Fruit fly (Drosophila melanogaster) whole organism, embryonic: ENCODE measurements around the gene Non3.
A peak's percentile ranks its signal among the peaks of the same experiment; 100 is the strongest.

Source experiments
- CG10274 ChIP-seq: fragments of 200-800 bp; sonication (Bioruptor generic); optimal IDR thresholded peaks from 3 replicates; lab custom pipeline; 2017; ENCODE audit warnings: missing biosample characterization, mild to moderate bottlenecking, missing genetic modification characterization
- CG10543 ChIP-seq: fragments of 200-800 bp; sonication (Bioruptor generic); optimal IDR thresholded peaks from 3 replicates; lab custom pipeline; 2017; ENCODE audit warnings: missing biosample characterization, mild to moderate bottlenecking, missing genetic modification characterization, moderate library complexity
- CG11247 ChIP-seq: fragments of 200-800 bp; sonication (Bioruptor generic); IDR thresholded peaks from 2 replicates; pipeline ENCODE4 v1.3.6; 2022; ENCODE audit warnings: missing biosample characterization, missing genetic modification characterization
- CG15269 ChIP-seq: fragments of 200-800 bp; sonication (Bioruptor generic); optimal IDR thresholded peaks from 2 replicates; lab custom pipeline; 2018; ENCODE audit warnings: missing biosample characterization, mild to moderate bottlenecking, missing genetic modification characterization, moderate library complexity
- CG1602 ChIP-seq: fragments of 200-800 bp; sonication (Bioruptor generic); optimal IDR thresholded peaks from 3 replicates; lab custom pipeline; 2016; ENCODE audit warnings: missing biosample characterization, missing genetic modification characterization
- CG1603 ChIP-seq: fragments of 200-800 bp; sonication (Bioruptor generic); optimal IDR thresholded peaks from 2 replicates; lab custom pipeline; 2019; ENCODE audit warnings: missing biosample characterization, mild to moderate bottlenecking, missing genetic modification characterization, moderate library complexity
- CG16815 ChIP-seq: fragments of 200-800 bp; sonication (Bioruptor generic); optimal IDR thresholded peaks from 3 replicates; lab custom pipeline; 2017; ENCODE audit warnings: missing biosample characterization, mild to moderate bottlenecking, missing genetic modification characterization
- CG17328 ChIP-seq: fragments of 200-800 bp; sonication (Bioruptor generic); IDR thresholded peaks from 2 replicates; pipeline ENCODE4 v1.3.6; 2022; ENCODE audit warnings: missing biosample characterization, missing genetic modification characterization
- CG17802 ChIP-seq: fragments of 200-800 bp; sonication (Bioruptor generic); optimal IDR thresholded peaks from 2 replicates; lab custom pipeline; 2018; ENCODE audit warnings: missing biosample characterization, mild to moderate bottlenecking, missing genetic modification characterization, moderate library complexity
- CG17912 ChIP-seq: fragments of 200-800 bp; sonication (Bioruptor generic); optimal IDR thresholded peaks from 2 replicates; lab custom pipeline; 2018; ENCODE audit warnings: missing biosample characterization, mild to moderate bottlenecking, missing genetic modification characterization
- CG18764 ChIP-seq: fragments of 200-800 bp; sonication (Bioruptor generic); optimal IDR thresholded peaks from 3 replicates; lab custom pipeline; 2016; ENCODE audit warnings: missing biosample characterization, missing genetic modification characterization
- CG2116 ChIP-seq: fragments of 200-800 bp; sonication (Bioruptor generic); optimal IDR thresholded peaks from 3 replicates; lab custom pipeline; 2018; ENCODE audit warnings: missing biosample characterization, mild to moderate bottlenecking, missing genetic modification characterization
- CG2875 ChIP-seq: fragments of 200-800 bp; sonication (Bioruptor generic); optimal IDR thresholded peaks from 2 replicates; lab custom pipeline; 2017; ENCODE audit warnings: missing biosample characterization, mild to moderate bottlenecking, missing genetic modification characterization, missing genetic modification reagents
- CG30020 ChIP-seq: fragments of 200-800 bp; optimal IDR thresholded peaks from 2 replicates; lab custom pipeline; 2019; ENCODE audit warnings: missing biosample characterization, mild to moderate bottlenecking, missing genetic modification characterization, moderate library complexity
- CG32767 ChIP-seq: fragments of 200-800 bp; sonication (Bioruptor generic); IDR thresholded peaks from 2 replicates; pipeline ENCODE4 v1.3.6; 2022; ENCODE audit warnings: missing biosample characterization, missing genetic modification characterization
- CG6654 ChIP-seq: fragments of 200-800 bp; sonication (Bioruptor generic); optimal IDR thresholded peaks from 2 replicates; lab custom pipeline; 2017; ENCODE audit warnings: missing biosample characterization, mild to moderate bottlenecking, missing genetic modification characterization
- CG8478 ChIP-seq: fragments of >200 bp; optimal IDR thresholded peaks from 2 replicates; lab custom pipeline; 2018
- CG8765 ChIP-seq: fragments of 200-800 bp; sonication (Bioruptor generic); IDR thresholded peaks from 2 replicates; pipeline ENCODE4 v1.3.6; 2022; ENCODE audit warnings: missing biosample characterization, missing genetic modification characterization
- CG9876 ChIP-seq: fragments of 200-800 bp; sonication (Bioruptor generic); optimal IDR thresholded peaks from 2 replicates; lab custom pipeline; 2016; ENCODE audit warnings: missing biosample characterization, missing genetic modification characterization
- Dip2 ChIP-seq: fragments of 200-800 bp; sonication (Bioruptor generic); IDR thresholded peaks from 2 replicates; pipeline ENCODE4 v1.3.6; 2022; ENCODE audit warnings: missing biosample characterization, missing genetic modification characterization
- Hr39 ChIP-seq: fragments of >200 bp; optimal IDR thresholded peaks from 2 replicates; lab custom pipeline; 2017
- Jarid2 ChIP-seq: fragments of 200-800 bp; sonication (Bioruptor generic); optimal IDR thresholded peaks from 3 replicates; lab custom pipeline; 2017; ENCODE audit warnings: mild to moderate bottlenecking, missing biosample characterization, missing genetic modification reagents, missing genetic modification characterization
- Mrtf ChIP-seq: fragments of 200-800 bp; sonication (Bioruptor generic); IDR thresholded peaks from 3 replicates; pipeline ENCODE4 v1.3.6; 2022; ENCODE audit warnings: missing biosample characterization, missing genetic modification characterization
- Myb ChIP-seq: fragments of 200-800 bp; sonication (Bioruptor generic); optimal IDR thresholded peaks from 2 replicates; lab custom pipeline; 2016; ENCODE audit warnings: missing biosample characterization, missing genetic modification characterization
- Oli ChIP-seq: fragments of 200-800 bp; sonication (Bioruptor generic); optimal IDR thresholded peaks from 2 replicates; lab custom pipeline; 2018; ENCODE audit warnings: missing biosample characterization, mild to moderate bottlenecking, missing genetic modification characterization, moderate library complexity
- Six4 ChIP-seq: fragments of 200-800 bp; sonication (Bioruptor generic); optimal IDR thresholded peaks from 2 replicates; lab custom pipeline; 2016; ENCODE audit warnings: missing biosample characterization, missing genetic modification characterization
- Tbp ChIP-seq: fragments of >200 bp; optimal IDR thresholded peaks from 2 replicates; lab custom pipeline; 2018; ENCODE audit warnings: missing biosample characterization, missing genetic modification characterization
- amos ChIP-seq: fragments of 200-800 bp; sonication (Bioruptor generic); IDR thresholded peaks from 2 replicates; pipeline ENCODE4 v1.3.6; 2022; ENCODE audit warnings: missing biosample characterization, missing genetic modification characterization; ENCODE audit not compliant: partially characterized antibody
- ap ChIP-seq: fragments of 200-800 bp; sonication (Bioruptor generic); IDR thresholded peaks from 2 replicates; pipeline ENCODE4 v1.3.6; 2022; ENCODE audit warnings: missing biosample characterization, missing genetic modification characterization
- bowl ChIP-seq: fragments of 200-800 bp; sonication (Bioruptor generic); IDR thresholded peaks from 2 replicates; pipeline ENCODE4 v1.3.6; 2022; ENCODE audit warnings: missing biosample characterization, missing genetic modification characterization
- caup ChIP-seq: fragments of 200-800 bp; sonication (Bioruptor generic); optimal IDR thresholded peaks from 3 replicates; lab custom pipeline; 2017; ENCODE audit warnings: missing biosample characterization, mild to moderate bottlenecking, missing genetic modification characterization, moderate library complexity; ENCODE audit not compliant: severe bottlenecking
- chif ChIP-seq, 2 experiments: fragments of 200-800 bp; sonication (Bioruptor generic); optimal IDR thresholded peaks; 3 replicates each; lab custom pipeline; 2016; ENCODE audit warnings: missing biosample characterization in 2 of 2, missing genetic modification characterization in 2 of 2
- dmrt11E ChIP-seq: fragments of 200-800 bp; sonication (Bioruptor generic); optimal IDR thresholded peaks from 3 replicates; lab custom pipeline; 2018; ENCODE audit warnings: missing biosample characterization, mild to moderate bottlenecking, missing genetic modification characterization, moderate library complexity
- gsb-n ChIP-seq: fragments of 200-800 bp; sonication (Bioruptor generic); optimal IDR thresholded peaks from 3 replicates; lab custom pipeline; 2018; ENCODE audit warnings: missing biosample characterization, mild to moderate bottlenecking, missing genetic modification characterization
- gt ChIP-seq: fragments of 200-800 bp; sonication (Bioruptor generic); IDR thresholded peaks from 2 replicates; pipeline ENCODE4 v1.3.6; 2022; ENCODE audit warnings: missing biosample characterization, missing genetic modification characterization
- hth ChIP-seq: fragments of >200 bp; optimal IDR thresholded peaks from 2 replicates; lab custom pipeline; 2017; ENCODE audit warnings: inconsistent platforms
- kay ChIP-seq: fragments of 200-800 bp; sonication (Bioruptor generic); optimal IDR thresholded peaks from 2 replicates; lab custom pipeline; 2016; ENCODE audit warnings: missing biosample characterization, missing genetic modification characterization
- klu ChIP-seq: fragments of 200-800 bp; sonication (Bioruptor generic); IDR thresholded peaks from 2 replicates; pipeline ENCODE4 v1.3.6; 2022; ENCODE audit warnings: missing biosample characterization, missing genetic modification characterization
- nerfin-1 ChIP-seq: fragments of 200-800 bp; sonication (Bioruptor generic); optimal IDR thresholded peaks from 3 replicates; lab custom pipeline; 2019; ENCODE audit warnings: missing biosample characterization, mild to moderate bottlenecking, missing genetic modification characterization, moderate library complexity
- p53 ChIP-seq: fragments of 200-800 bp; sonication (Bioruptor generic); optimal IDR thresholded peaks from 2 replicates; lab custom pipeline; 2016; ENCODE audit warnings: missing biosample characterization, missing genetic modification characterization
- repo ChIP-seq: fragments of 200-800 bp; sonication (Bioruptor generic); optimal IDR thresholded peaks from 2 replicates; lab custom pipeline; 2016; ENCODE audit warnings: missing biosample characterization, missing genetic modification characterization
- sens ChIP-seq: fragments of 200-800 bp; sonication (Bioruptor generic); peaks from one replicate; lab custom pipeline; 2016; ENCODE audit warnings: missing biosample characterization, missing genetic modification characterization
- seq ChIP-seq: fragments of 200-800 bp; sonication (Bioruptor generic); IDR thresholded peaks from 2 replicates; pipeline ENCODE4 v1.3.6; 2022; ENCODE audit warnings: missing biosample characterization, missing genetic modification characterization
- slp2 ChIP-seq: fragments of 200-800 bp; sonication (Bioruptor generic); optimal IDR thresholded peaks from 2 replicates; lab custom pipeline; 2016; ENCODE audit warnings: missing biosample characterization, missing genetic modification characterization
- sqz ChIP-seq: fragments of 200-800 bp; sonication (Bioruptor generic); optimal IDR thresholded peaks from 3 replicates; lab custom pipeline; 2018; ENCODE audit warnings: missing biosample characterization, mild to moderate bottlenecking, missing genetic modification characterization
- stc ChIP-seq: fragments of 200-800 bp; sonication (Bioruptor generic); IDR thresholded peaks from 2 replicates; pipeline ENCODE4 v1.3.6; 2022; ENCODE audit warnings: missing biosample characterization, missing genetic modification characterization
- trem ChIP-seq: fragments of 200-800 bp; optimal IDR thresholded peaks from 3 replicates; lab custom pipeline; 2019; ENCODE audit warnings: missing biosample characterization, mild to moderate bottlenecking, missing genetic modification characterization, moderate library complexity
- vnd ChIP-seq: fragments of 200-800 bp; sonication (Bioruptor generic); IDR thresholded peaks from 3 replicates; pipeline ENCODE4 v1.3.6; 2022; ENCODE audit warnings: missing biosample characterization, missing genetic modification characterization; ENCODE audit not compliant: partially characterized antibody
- wdn ChIP-seq: fragments of 200-800 bp; sonication (Bioruptor generic); IDR thresholded peaks from 2 replicates; pipeline ENCODE4 v1.3.6; 2022; ENCODE audit warnings: missing biosample characterization, missing genetic modification characterization
- yki ChIP-seq: fragments of >200 bp; optimal IDR thresholded peaks from 3 replicates; lab custom pipeline; 2018
- z ChIP-seq: fragments of 200-800 bp; sonication (Bioruptor generic); IDR thresholded peaks from 3 replicates; pipeline ENCODE4 v1.3.6; 2022; ENCODE audit warnings: missing biosample characterization, missing genetic modification characterization
- zf30C ChIP-seq: fragments of 200-800 bp; sonication (Bioruptor generic); optimal IDR thresholded peaks from 3 replicates; lab custom pipeline; 2018; ENCODE audit warnings: missing biosample characterization, mild to moderate bottlenecking, missing genetic modification characterization

Gene Non3

DNA sequence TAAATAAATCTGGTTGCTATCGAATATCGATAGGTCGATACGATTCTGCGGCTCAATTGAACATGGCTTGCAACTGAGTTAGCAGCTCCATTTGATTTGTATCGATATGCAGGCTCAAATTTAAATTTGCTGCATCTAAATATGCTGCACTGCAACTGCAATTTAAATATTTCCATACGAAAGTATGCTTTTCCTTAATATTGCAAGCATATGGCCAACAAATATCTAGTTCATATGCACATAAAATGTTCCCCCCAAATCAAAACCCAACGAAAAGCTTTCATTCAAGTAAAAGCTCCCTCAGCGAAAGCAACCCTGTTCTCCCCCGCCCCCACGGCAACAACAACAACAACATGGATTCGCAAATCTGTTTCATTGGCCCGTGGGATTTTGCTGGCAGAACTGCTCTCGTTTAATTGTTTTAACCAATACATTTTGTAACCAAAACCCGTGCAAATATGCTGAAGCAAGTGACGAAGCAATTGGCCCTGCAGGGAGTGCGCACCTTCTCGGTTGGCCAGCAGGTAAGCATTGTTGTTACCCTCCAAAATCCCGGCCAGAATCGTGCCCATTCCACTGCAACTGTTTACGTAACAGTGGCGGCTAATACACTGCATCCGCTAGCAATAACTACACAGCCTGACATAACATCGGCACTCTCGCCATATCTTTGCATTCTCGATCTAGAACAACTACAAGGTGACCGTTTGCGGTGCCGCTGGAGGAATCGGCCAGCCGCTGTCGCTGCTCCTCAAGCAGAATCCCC lies 2.7 kb downstream of the Non3 start, which contains the start of the genes CG7168 and Mdh2 (continued):
- TF ChIP-seq stc (GFP tag; lab: Robert Waterston, UW): no peak
- no peak for TF ChIP-seq CG16815 (GFP tag; lab: Kevin White, UChicago)
- no peak for TF ChIP-seq Jarid2
- no peak for TF ChIP-seq Six4 (GFP tag; lab: Kevin White, UChicago)
- TF ChIP-seq Myb (GFP tag; lab: Kevin White, UChicago): peak; percentile 53
- no peak for TF ChIP-seq CG10543 (GFP tag; lab: Kevin White, UChicago)
- peak; percentile 71 for TF ChIP-seq sens (GFP tag; lab: Kevin White, UChicago)
- TF ChIP-seq repo (GFP tag; lab: Kevin White, UChicago): no peak
- TF ChIP-seq CG17912 (GFP tag; lab: Kevin White, UChicago): no peak
- TF ChIP-seq CG18764 (GFP tag; lab: Kevin White, UChicago): no peak
- no peak for TF ChIP-seq CG15269 (tag; lab: Kevin White, UChicago)
- no peak for TF ChIP-seq Dip2 (GFP tag; lab: Robert Waterston, UW)
- peak; percentile 18 for TF ChIP-seq nerfin-1 (tag; lab: Kevin White, UChicago)
- TF ChIP-seq Hr39 (lab: Kevin White, UChicago): no peak
- no peak for TF ChIP-seq CG10274 (GFP tag; lab: Kevin White, UChicago)
- TF ChIP-seq amos: peak; percentile 79
- TF ChIP-seq CG17328: no peak
- TF ChIP-seq CG30020 (tag; lab: Kevin White, UChicago): peak; percentile 31
- TF ChIP-seq p53 (GFP tag; lab: Kevin White, UChicago): no peak
- no peak for TF ChIP-seq zf30C (GFP tag; lab: Kevin White, UChicago)
- TF ChIP-seq sqz (GFP tag; lab: Kevin White, UChicago): no peak
- TF ChIP-seq chif (GFP tag; optimal IDR thresholded peaks at IDR 0.05; lab: Kevin White, UChicago): no peak
- TF ChIP-seq CG1603 (tag; lab: Kevin White, UChicago): peak; percentile 53
- no peak for TF ChIP-seq Oli
- TF ChIP-seq wdn (GFP tag; lab: Robert Waterston, UW): no peak
- TF ChIP-seq ap: no peak
- TF ChIP-seq caup: peak; percentile 9
- TF ChIP-seq CG9876: no peak
- no peak for TF ChIP-seq CG6654 (GFP tag; lab: Kevin White, UChicago)
- no peak for TF ChIP-seq z (GFP tag; lab: Robert Waterston, UW)
- TF ChIP-seq kay (GFP tag; lab: Kevin White, UChicago): no peak
- TF ChIP-seq vnd (GFP tag; lab: Robert Waterston, UW): peak; percentile 81
- no peak for TF ChIP-seq CG1602 (GFP tag; lab: Kevin White, UChicago)
- TF ChIP-seq hth (lab: Kevin White, UChicago): no peak
- TF ChIP-seq CG2875 (GFP tag; lab: Kevin White, UChicago): no peak
- TF ChIP-seq CG11247 (GFP tag; lab: Robert Waterston, UW): no peak
- no peak for TF ChIP-seq CG8765
- TF ChIP-seq gsb-n: no peak
- TF ChIP-seq gt (GFP tag; lab: Robert Waterston, UW): no peak
- no peak for TF ChIP-seq seq (GFP tag; lab: Robert Waterston, UW)
- no peak for TF ChIP-seq Mrtf (GFP tag; lab: Robert Waterston, UW)
- TF ChIP-seq CG8478 (lab: Kevin White, UChicago): no peak
- TF ChIP-seq trem (tag; lab: Kevin White, UChicago): peak; percentile 99
- no peak for TF ChIP-seq bowl (GFP tag; lab: Robert Waterston, UW)
- no peak for TF ChIP-seq Tbp (GFP tag; lab: Kevin White, UChicago)
- no peak for TF ChIP-seq yki
- TF ChIP-seq klu (GFP tag; lab: Robert Waterston, UW): peak; percentile 30; the same call in 1 of the 2 replicates
- TF ChIP-seq dmrt11E (tag; lab: Kevin White, UChicago): no peak
- peak; percentile 98 for TF ChIP-seq CG2116 (GFP tag; lab: Kevin White, UChicago)
- no peak for TF ChIP-seq CG17802 (tag; lab: Kevin White, UChicago)
- no peak for TF ChIP-seq CG32767 (GFP tag; lab: Robert Waterston, UW)
- no peak for TF ChIP-seq slp2 (GFP tag; lab: Kevin White, UChicago)
